Fruit fly (Drosophila melanogaster) whole organism, embryonic: ENCODE measurements around the gene CG8300.
A peak's percentile ranks its signal among the peaks of the same experiment; 100 is the strongest.

ENCODE experiments used
- ATbp ChIP-seq: fragments of 200-800 bp; sonication (Bioruptor generic); optimal IDR thresholded peaks from 2 replicates; lab custom pipeline; 2017; ENCODE audit warnings: missing biosample characterization, mild to moderate bottlenecking, missing genetic modification characterization, missing genetic modification reagents
- Aef1 ChIP-seq: fragments of 200-800 bp; sonication (Bioruptor generic); IDR thresholded peaks from 3 replicates; pipeline ENCODE4 v1.3.6; 2022; ENCODE audit warnings: missing biosample characterization, missing genetic modification characterization
- Antp ChIP-seq: fragments of 200-800 bp; sonication (Bioruptor generic); optimal IDR thresholded peaks from 3 replicates; lab custom pipeline; 2016; ENCODE audit warnings: missing biosample characterization, missing genetic modification characterization
- Bgb ChIP-seq: fragments of 200-800 bp; sonication (Bioruptor generic); IDR thresholded peaks from 2 replicates; pipeline ENCODE4 v1.3.6; 2022; ENCODE audit warnings: missing biosample characterization, missing genetic modification characterization; ENCODE audit not compliant: partially characterized antibody
- CG10209 ChIP-seq: fragments of 200-800 bp; sonication (Bioruptor generic); optimal IDR thresholded peaks from 3 replicates; lab custom pipeline; 2017; ENCODE audit warnings: missing biosample characterization, mild to moderate bottlenecking, missing genetic modification characterization, missing genetic modification reagents
- CG10267 ChIP-seq: fragments of 200-800 bp; sonication (Bioruptor generic); optimal IDR thresholded peaks from 2 replicates; lab custom pipeline; 2018; ENCODE audit warnings: missing biosample characterization, mild to moderate bottlenecking, missing genetic modification characterization, moderate library complexity
- CG10979 ChIP-seq: fragments of 200-800 bp; sonication (Bioruptor generic); optimal IDR thresholded peaks from 2 replicates; lab custom pipeline; 2018; ENCODE audit warnings: missing biosample characterization, mild to moderate bottlenecking, missing genetic modification characterization, moderate library complexity
- CG12236 ChIP-seq: fragments of 200-800 bp; sonication (Bioruptor generic); optimal IDR thresholded peaks from 2 replicates; lab custom pipeline; 2016; ENCODE audit warnings: missing biosample characterization, missing genetic modification characterization
- CG1233 ChIP-seq: fragments of 200-800 bp; sonication (Bioruptor generic); optimal IDR thresholded peaks from 4 replicates; lab custom pipeline; 2018; ENCODE audit warnings: missing biosample characterization, mild to moderate bottlenecking, missing genetic modification characterization
- CG12659 ChIP-seq: fragments of 200-800 bp; sonication (Bioruptor generic); optimal IDR thresholded peaks from 3 replicates; lab custom pipeline; 2017; ENCODE audit warnings: mild to moderate bottlenecking, missing biosample characterization, missing genetic modification reagents, missing genetic modification characterization
- CG13424 ChIP-seq: fragments of 200-800 bp; sonication (Bioruptor generic); optimal IDR thresholded peaks from 2 replicates; lab custom pipeline; 2019; ENCODE audit warnings: missing biosample characterization, mild to moderate bottlenecking, missing genetic modification characterization, moderate library complexity
- CG13624 ChIP-seq: fragments of 200-800 bp; sonication (Bioruptor generic); optimal IDR thresholded peaks from 2 replicates; lab custom pipeline; 2016; ENCODE audit warnings: missing biosample characterization, missing genetic modification characterization
- CG14441 ChIP-seq: fragments of 200-800 bp; sonication (Bioruptor generic); IDR thresholded peaks from 2 replicates; pipeline ENCODE4 v1.3.6; 2022; ENCODE audit warnings: missing biosample characterization, missing genetic modification characterization
- CG14667 ChIP-seq: fragments of 200-800 bp; sonication (Bioruptor generic); IDR thresholded peaks from 2 replicates; pipeline ENCODE4 v1.3.6; 2022; ENCODE audit warnings: missing biosample characterization, missing genetic modification characterization
- CG14710 ChIP-seq: fragments of 200-800 bp; sonication (Bioruptor generic); optimal IDR thresholded peaks from 3 replicates; lab custom pipeline; 2019; ENCODE audit warnings: missing biosample characterization, mild to moderate bottlenecking, missing genetic modification characterization, moderate library complexity
- CG14965 ChIP-seq: fragments of 200-800 bp; sonication (Bioruptor generic); optimal IDR thresholded peaks from 2 replicates; lab custom pipeline; 2016; ENCODE audit warnings: missing biosample characterization, missing genetic modification characterization, borderline replicate concordance
- CG15269 ChIP-seq: fragments of 200-800 bp; sonication (Bioruptor generic); optimal IDR thresholded peaks from 2 replicates; lab custom pipeline; 2018; ENCODE audit warnings: missing biosample characterization, mild to moderate bottlenecking, missing genetic modification characterization, moderate library complexity
- CG17829 ChIP-seq: fragments of 200-800 bp; optimal IDR thresholded peaks from 2 replicates; lab custom pipeline; 2019; ENCODE audit warnings: missing biosample characterization, mild to moderate bottlenecking, missing genetic modification characterization, moderate library complexity
- CG17912 ChIP-seq: fragments of 200-800 bp; sonication (Bioruptor generic); optimal IDR thresholded peaks from 2 replicates; lab custom pipeline; 2018; ENCODE audit warnings: missing biosample characterization, mild to moderate bottlenecking, missing genetic modification characterization
- CG31224 ChIP-seq: fragments of 200-800 bp; sonication (Bioruptor generic); IDR thresholded peaks from 2 replicates; pipeline ENCODE4 v1.3.6; 2022; ENCODE audit warnings: missing biosample characterization, missing genetic modification characterization
- CG32772 ChIP-seq: fragments of 200-800 bp; sonication (Bioruptor generic); IDR thresholded peaks from 2 replicates; pipeline ENCODE4 v1.3.6; 2022; ENCODE audit warnings: missing biosample characterization, missing genetic modification characterization
- CG3838 ChIP-seq: fragments of 200-800 bp; sonication (Bioruptor generic); optimal IDR thresholded peaks from 3 replicates; lab custom pipeline; 2016; ENCODE audit warnings: missing biosample characterization, missing genetic modification characterization
- CG4282 ChIP-seq: fragments of 200-800 bp; sonication (Bioruptor generic); optimal IDR thresholded peaks from 2 replicates; lab custom pipeline; 2016; ENCODE audit warnings: missing biosample characterization, missing genetic modification characterization
- CG4707 ChIP-seq: fragments of 200-800 bp; sonication (Bioruptor generic); optimal IDR thresholded peaks from 2 replicates; lab custom pipeline; 2018; ENCODE audit warnings: missing biosample characterization, mild to moderate bottlenecking, missing genetic modification characterization, moderate library complexity
- CG6683 ChIP-seq: fragments of 200-800 bp; sonication (Bioruptor generic); optimal IDR thresholded peaks from 2 replicates; lab custom pipeline; 2017; ENCODE audit warnings: missing biosample characterization, mild to moderate bottlenecking, missing genetic modification characterization, missing genetic modification reagents
- CG7839 ChIP-seq: fragments of 200-800 bp; sonication (Bioruptor generic); optimal IDR thresholded peaks from 3 replicates; lab custom pipeline; 2018; ENCODE audit warnings: missing biosample characterization, mild to moderate bottlenecking, missing genetic modification characterization, moderate library complexity
- CG8089 ChIP-seq: fragments of 200-800 bp; sonication (Bioruptor generic); optimal IDR thresholded peaks from 3 replicates; lab custom pipeline; 2016; ENCODE audit warnings: missing biosample characterization, missing genetic modification characterization
- CG8359 ChIP-seq: fragments of 200-800 bp; sonication (Bioruptor generic); optimal IDR thresholded peaks from 2 replicates; lab custom pipeline; 2017; ENCODE audit warnings: missing biosample characterization, mild to moderate bottlenecking, missing genetic modification characterization, borderline replicate concordance
- CG8765 ChIP-seq: fragments of 200-800 bp; sonication (Bioruptor generic); IDR thresholded peaks from 2 replicates; pipeline ENCODE4 v1.3.6; 2022; ENCODE audit warnings: missing biosample characterization, missing genetic modification characterization
- E2f1 ChIP-seq: fragments of 200-800 bp; sonication (Bioruptor generic); IDR thresholded peaks from 2 replicates; pipeline ENCODE4 v1.3.6; 2022; ENCODE audit warnings: missing biosample characterization, missing genetic modification characterization
- Fer1 ChIP-seq: fragments of 200-800 bp; sonication (Bioruptor generic); optimal IDR thresholded peaks from 2 replicates; lab custom pipeline; 2017; ENCODE audit warnings: missing biosample characterization, mild to moderate bottlenecking, missing genetic modification characterization
- HLH54F ChIP-seq: fragments of 200-800 bp; sonication (Bioruptor generic); optimal IDR thresholded peaks from 3 replicates; lab custom pipeline; 2016; ENCODE audit warnings: missing biosample characterization, missing genetic modification characterization
- HmgZ ChIP-seq: fragments of 200-800 bp; sonication (Bioruptor generic); optimal IDR thresholded peaks from 2 replicates; lab custom pipeline; 2018; ENCODE audit warnings: missing biosample characterization, mild to moderate bottlenecking, missing genetic modification characterization
- Mes4 ChIP-seq: fragments of 200-800 bp; sonication (Bioruptor generic); optimal IDR thresholded peaks from 2 replicates; lab custom pipeline; 2016; ENCODE audit warnings: missing biosample characterization, missing genetic modification characterization
- Nf-YA ChIP-seq: fragments of 200-800 bp; sonication (Bioruptor generic); IDR thresholded peaks from 2 replicates; pipeline ENCODE4 v1.3.6; 2022; ENCODE audit warnings: missing biosample characterization, missing genetic modification characterization
- Rfx ChIP-seq: fragments of 200-800 bp; sonication (Bioruptor generic); IDR thresholded peaks from 2 replicates; pipeline ENCODE4 v1.3.6; 2022; ENCODE audit warnings: missing biosample characterization, missing genetic modification characterization
- Sry-δ ChIP-seq: fragments of 200-800 bp; sonication (Bioruptor generic); optimal IDR thresholded peaks from 2 replicates; lab custom pipeline; 2016; ENCODE audit warnings: missing biosample characterization, missing genetic modification characterization
- Xrp1 ChIP-seq: fragments of 200-800 bp; sonication (Bioruptor generic); IDR thresholded peaks from 2 replicates; pipeline ENCODE4 v1.3.6; 2022; ENCODE audit warnings: missing biosample characterization, missing genetic modification characterization
- abd-A ChIP-seq: fragments of 200-800 bp; sonication (Bioruptor generic); optimal IDR thresholded peaks from 3 replicates; lab custom pipeline; 2019; ENCODE audit warnings: missing biosample characterization, mild to moderate bottlenecking, missing genetic modification characterization, moderate library complexity
- ase ChIP-seq: fragments of 200-800 bp; sonication (Bioruptor generic); IDR thresholded peaks from 3 replicates; pipeline ENCODE4 v1.3.6; 2022; ENCODE audit warnings: missing biosample characterization, missing genetic modification characterization
- ash1 ChIP-seq: fragments of 200-800 bp; sonication (Bioruptor generic); optimal IDR thresholded peaks from 2 replicates; lab custom pipeline; 2018; ENCODE audit warnings: missing biosample characterization, mild to moderate bottlenecking, missing genetic modification characterization
- gro ChIP-seq: fragments of 200-800 bp; sonication (Bioruptor generic); optimal IDR thresholded peaks from 2 replicates; lab custom pipeline; 2016; ENCODE audit warnings: missing biosample characterization, missing genetic modification characterization
- jigr1 ChIP-seq: fragments of 200-800 bp; sonication (Bioruptor generic); IDR thresholded peaks from 3 replicates; pipeline ENCODE4 v1.3.6; 2022; ENCODE audit warnings: missing biosample characterization, missing genetic modification characterization
- phol ChIP-seq: fragments of 200-800 bp; sonication (Bioruptor generic); optimal IDR thresholded peaks from 3 replicates; lab custom pipeline; 2018; ENCODE audit warnings: missing biosample characterization, mild to moderate bottlenecking, missing genetic modification characterization, moderate library complexity
- prd ChIP-seq, 3 experiments: fragments of >200 bp in 2 of 3; fragments of 200-800 bp in 1 of 3; sonication (Bioruptor generic) in 1 of 3; optimal IDR thresholded peaks in 2 of 3; IDR thresholded peaks in 1 of 3; 2 replicates in 2 of 3; 3 replicates in 1 of 3; pipeline versions ENCODE4 v1.3.6 to Lab custom; 2017 to 2022; ENCODE audit warnings: missing biosample characterization in 1 of 3, missing genetic modification characterization in 1 of 3
- row ChIP-seq: fragments of 200-800 bp; sonication (Bioruptor generic); IDR thresholded peaks from 3 replicates; pipeline ENCODE4 v1.3.6; 2022; ENCODE audit warnings: missing biosample characterization, missing genetic modification characterization
- sr ChIP-seq: fragments of 200-800 bp; sonication (Bioruptor generic); IDR thresholded peaks from 3 replicates; pipeline ENCODE4 v1.3.6; 2022; ENCODE audit warnings: missing biosample characterization, missing genetic modification characterization
- trem ChIP-seq: fragments of 200-800 bp; optimal IDR thresholded peaks from 3 replicates; lab custom pipeline; 2019; ENCODE audit warnings: missing biosample characterization, mild to moderate bottlenecking, missing genetic modification characterization, moderate library complexity
- wdn ChIP-seq: fragments of 200-800 bp; sonication (Bioruptor generic); IDR thresholded peaks from 2 replicates; pipeline ENCODE4 v1.3.6; 2022; ENCODE audit warnings: missing biosample characterization, missing genetic modification characterization
- yki ChIP-seq: fragments of >200 bp; optimal IDR thresholded peaks from 3 replicates; lab custom pipeline; 2018

CG8300 gene

DNA sequence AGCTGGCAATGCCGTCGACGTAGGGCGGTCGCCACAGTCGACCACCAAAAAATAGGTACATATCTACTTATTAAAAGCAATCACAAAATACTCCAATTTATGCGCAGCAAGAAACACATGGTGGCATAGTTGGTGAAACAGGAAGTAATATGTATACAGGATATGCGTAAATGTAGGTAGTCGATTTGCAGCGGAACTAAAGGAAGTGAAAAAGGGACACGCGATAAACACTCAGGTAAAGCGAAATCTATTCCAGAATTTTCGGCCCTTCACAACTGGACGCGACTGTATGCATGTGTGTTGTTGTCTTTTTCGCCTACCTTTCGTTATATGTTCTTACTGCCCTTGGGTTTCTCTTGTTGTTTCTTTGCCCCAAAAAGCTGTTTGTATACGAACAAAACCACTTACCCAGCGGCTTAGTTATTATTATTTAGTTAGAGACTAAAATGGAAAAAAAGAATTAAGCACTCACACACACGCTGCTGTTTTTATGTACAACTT lies 8.1 kb upstream of the CG8300 start (continued):
- TF ChIP-seq E2f1 = peak; percentile 62
- peak; percentile 83 for TF ChIP-seq phol (tag; lab: Kevin White, UChicago)
- peak; percentile 79 for TF ChIP-seq CG14710 (tag; lab: Kevin White, UChicago)
- peak; percentile 73 for TF ChIP-seq CG14441 (GFP tag; lab: Robert Waterston, UW)
- TF ChIP-seq CG7839 (tag; lab: Kevin White, UChicago) = peak; percentile 91
- TF ChIP-seq CG13624 = peak; percentile 72
- peak; percentile 54 for TF ChIP-seq trem (tag; lab: Kevin White, UChicago)
- peak; percentile 54 for TF ChIP-seq CG3838 (GFP tag; lab: Kevin White, UChicago)
- peak; percentile 84 for TF ChIP-seq Xrp1 (GFP tag; lab: Robert Waterston, UW)
- peak; percentile 77 for TF ChIP-seq CG6683 (GFP tag; lab: Kevin White, UChicago)
- peak; percentile 54 for TF ChIP-seq CG14667 (GFP tag; lab: Robert Waterston, UW)
- TF ChIP-seq CG8765 (GFP tag; lab: Robert Waterston, UW) = peak; percentile 72
- TF ChIP-seq prd (optimal IDR thresholded peaks at IDR 0.05; lab: Kevin White, UChicago) = no peak
- TF ChIP-seq prd (GFP tag; IDR thresholded peaks at IDR 0.05; lab: Robert Waterston, UW) = peak; percentile 76
- peak; percentile 12 for TF ChIP-seq CG14965
- TF ChIP-seq Sry-δ = peak; percentile 19
- TF ChIP-seq gro = peak; percentile 42
- TF ChIP-seq Antp (GFP tag; lab: Kevin White, UChicago) = peak; percentile 78
- TF ChIP-seq Rfx = peak; percentile 87
- peak; percentile 84 for TF ChIP-seq CG10209
- peak; percentile 78 for TF ChIP-seq CG10267
- peak; percentile 44 for TF ChIP-seq CG4707
- peak; percentile 92 for TF ChIP-seq CG15269 (tag; lab: Kevin White, UChicago)
- peak; percentile 24; the same call in 1 of the 3 replicates for TF ChIP-seq sr
- TF ChIP-seq CG17829 (tag; lab: Kevin White, UChicago) = peak; percentile 84
- TF ChIP-seq CG8089 (GFP tag; lab: Kevin White, UChicago) = peak; percentile 41
- TF ChIP-seq row (GFP tag; lab: Robert Waterston, UW) = peak; percentile 91
- peak; percentile 8 for TF ChIP-seq yki (lab: Kevin White, UChicago)
- peak; percentile 89 for TF ChIP-seq CG12659 (GFP tag; lab: Kevin White, UChicago)
- peak; percentile 3 for TF ChIP-seq abd-A
- peak; percentile 59 for TF ChIP-seq CG8359 (GFP tag; lab: Kevin White, UChicago)
- peak; percentile 89 for TF ChIP-seq HmgZ (tag; lab: Kevin White, UChicago)
- no peak for TF ChIP-seq CG4282 (GFP tag; lab: Kevin White, UChicago)
- TF ChIP-seq CG1233 (GFP tag; lab: Kevin White, UChicago) = peak; percentile 79
- peak; percentile 83 for TF ChIP-seq CG10979 (tag; lab: Kevin White, UChicago)
- peak; percentile 40 for TF ChIP-seq Mes4 (GFP tag; lab: Kevin White, UChicago)
- peak; percentile 54; the same call in 1 of the 2 replicates for TF ChIP-seq wdn (GFP tag; lab: Robert Waterston, UW)
- peak; percentile 39 for TF ChIP-seq CG32772
- TF ChIP-seq CG12236 (GFP tag; lab: Kevin White, UChicago) = peak; percentile 38
- TF ChIP-seq CG31224 (GFP tag; lab: Robert Waterston, UW) = peak; percentile 73
- TF ChIP-seq CG13424 = peak; percentile 91
- TF ChIP-seq jigr1 (GFP tag; lab: Robert Waterston, UW) = 0 out of 3 replicates have a peak, but pooled peaks have one; percentile 39
- TF ChIP-seq Aef1 (GFP tag; lab: Robert Waterston, UW) = peak; percentile 67; the same call in 2 of the 3 replicates
- no peak for TF ChIP-seq ash1 (GFP tag; lab: Kevin White, UChicago)
- peak; percentile 63 for TF ChIP-seq Nf-YA
- peak; percentile 54; the same call in 1 of the 3 replicates for TF ChIP-seq ase
- no peak for TF ChIP-seq Bgb
- TF ChIP-seq Fer1 (GFP tag; lab: Kevin White, UChicago) = peak; percentile 92
- TF ChIP-seq ATbp (GFP tag; lab: Kevin White, UChicago) = peak; percentile 82
- peak; percentile 61 for TF ChIP-seq CG17912
- peak; percentile 75 for TF ChIP-seq HLH54F (GFP tag; lab: Kevin White, UChicago)
